Worm (Caenorhabditis elegans) whole organism, late embryonic: ENCODE data around the gene srxa-13.

ENCODE experiments used
- K02D7.2 ChIP-seq: sonication (generic microtip); optimal IDR thresholded peaks from 2 replicates; lab custom pipeline; 2017; ENCODE audit warnings: mild to moderate bottlenecking, missing genetic modification characterization, missing compliant biosample characterization
- ama-1 ChIP-seq: fragments of 150-350 bp; optimal IDR thresholded peaks from 2 replicates; lab custom pipeline; 2014
- ceh-22 ChIP-seq: sonication (generic microtip); optimal IDR thresholded peaks from 2 replicates; lab custom pipeline; 2017; ENCODE audit warnings: missing biosample characterization, missing genetic modification characterization
- ets-4 ChIP-seq: sonication (generic microtip); optimal IDR thresholded peaks from 2 replicates; lab custom pipeline; 2016; ENCODE audit warnings: missing genetic modification characterization, missing compliant biosample characterization
- gmeb-2 ChIP-seq: sonication (generic microtip); optimal IDR thresholded peaks from 2 replicates; lab custom pipeline; 2016; ENCODE audit warnings: missing genetic modification characterization, inconsistent platforms, missing compliant biosample characterization
- mec-3 ChIP-seq: sonication (generic microtip); optimal IDR thresholded peaks from 2 replicates; lab custom pipeline; 2016; ENCODE audit warnings: borderline replicate concordance, missing genetic modification characterization, missing compliant biosample characterization
- nhr-11 ChIP-seq: fragments of 150-350 bp; optimal IDR thresholded peaks from 2 replicates; lab custom pipeline; 2014; ENCODE audit warnings: missing biosample characterization, missing genetic modification characterization
- unc-86 ChIP-seq: sonication (generic microtip); optimal IDR thresholded peaks from 2 replicates; lab custom pipeline; 2016; ENCODE audit warnings: missing genetic modification characterization, missing compliant biosample characterization
- zip-5 ChIP-seq: sonication (generic microtip); optimal IDR thresholded peaks from 2 replicates; lab custom pipeline; 2016; ENCODE audit warnings: missing genetic modification characterization, missing compliant biosample characterization

ce11 chrV:13949010-13949409 lies 19.4 kb downstream of the srxa-13 start, which contains the start of gene R10D12.6:
- TF ChIP-seq unc-86 (tag; lab: Kevin White, UChicago) (no peak), ceh-22 (tag; lab: Kevin White, UChicago) (no peak), zip-5 (no peak), K02D7.2 (tag; lab: Kevin White, UChicago) (no peak), mec-3 (tag; lab: Kevin White, UChicago) (no peak), ets-4 (tag; lab: Kevin White, UChicago) (no peak), ama-1 (lab: Kevin White, UChicago) (no peak), nhr-11 (tag; lab: Kevin White, UChicago) (no peak), gmeb-2 (tag; lab: Kevin White, UChicago) (no peak)
